Worm (Caenorhabditis elegans) whole organism, early embryonic: ENCODE results near the gene appg-2.

Experiments used
- B0310.2 ChIP-seq: sonication (generic microtip); optimal IDR thresholded peaks from 2 replicates; lab custom pipeline; 2016; ENCODE audit warnings: mild to moderate bottlenecking, missing genetic modification characterization, missing compliant biosample characterization
- F13C5.2 ChIP-seq: sonication (generic microtip); optimal IDR thresholded peaks from 2 replicates; lab custom pipeline; 2017; ENCODE audit warnings: mild to moderate bottlenecking, missing genetic modification characterization, inconsistent platforms, missing compliant biosample characterization
- aly-1 ChIP-seq: sonication (generic microtip); optimal IDR thresholded peaks from 2 replicates; lab custom pipeline; 2016; ENCODE audit warnings: missing genetic modification characterization, missing compliant biosample characterization
- ama-1 ChIP-seq: fragments of 150-350 bp; optimal IDR thresholded peaks from 2 replicates; lab custom pipeline; 2014
- ceh-13 ChIP-seq: fragments of 200-800 bp; sonication (Bioruptor generic); optimal IDR thresholded peaks from 2 replicates; lab custom pipeline; 2018; ENCODE audit warnings: mild to moderate bottlenecking, missing genetic modification characterization, missing compliant biosample characterization
- ets-7 ChIP-seq: sonication (generic microtip); optimal IDR thresholded peaks from 2 replicates; lab custom pipeline; 2016; ENCODE audit warnings: missing genotype, missing genetic modification characterization, missing compliant biosample characterization
- flt-1 ChIP-seq: fragments of 200-800 bp; sonication (Bioruptor generic); IDR thresholded peaks from 2 replicates; pipeline ENCODE4 v1.3.6; 2022; ENCODE audit warnings: missing genetic modification characterization, missing compliant biosample characterization
- hmg-4 ChIP-seq: fragments of 200-800 bp; sonication (Bioruptor generic); optimal IDR thresholded peaks from 2 replicates; lab custom pipeline; 2018; ENCODE audit warnings: mild to moderate bottlenecking, missing genetic modification characterization, missing compliant biosample characterization
- hnd-1 ChIP-seq: sonication (generic microtip); optimal IDR thresholded peaks from 2 replicates; lab custom pipeline; 2016; ENCODE audit warnings: missing genetic modification characterization, missing compliant biosample characterization
- pes-1 ChIP-seq: fragments of 200-800 bp; sonication (Bioruptor generic); IDR thresholded peaks from 2 replicates; pipeline ENCODE4 v1.3.6; 2022; ENCODE audit warnings: missing genetic modification reagents, missing genetic modification characterization, missing compliant biosample characterization
- scrt-1 ChIP-seq: fragments of 200-800 bp; sonication (Bioruptor generic); IDR thresholded peaks from 2 replicates; pipeline ENCODE4 v1.3.6; 2022; ENCODE audit warnings: missing genetic modification characterization, missing compliant biosample characterization
- sea-1 ChIP-seq: fragments of 200-800 bp; sonication (Bioruptor generic); conservative IDR thresholded peaks from 2 replicates; pipeline ENCODE4 v1.3.6; 2022; ENCODE audit warnings: missing genetic modification characterization, missing compliant biosample characterization
- tbx-11 ChIP-seq: fragments of 200-800 bp; sonication (Bioruptor generic); IDR thresholded peaks from 2 replicates; pipeline ENCODE4 v1.3.6; 2022; ENCODE audit warnings: missing genetic modification characterization, missing compliant biosample characterization
- tbx-37 ChIP-seq: fragments of 200-800 bp; sonication (Bioruptor generic); conservative IDR thresholded peaks from 2 replicates; pipeline ENCODE4 v1.3.6; 2022; ENCODE audit warnings: missing genetic modification reagents, missing genetic modification characterization, missing compliant biosample characterization

DNA sequence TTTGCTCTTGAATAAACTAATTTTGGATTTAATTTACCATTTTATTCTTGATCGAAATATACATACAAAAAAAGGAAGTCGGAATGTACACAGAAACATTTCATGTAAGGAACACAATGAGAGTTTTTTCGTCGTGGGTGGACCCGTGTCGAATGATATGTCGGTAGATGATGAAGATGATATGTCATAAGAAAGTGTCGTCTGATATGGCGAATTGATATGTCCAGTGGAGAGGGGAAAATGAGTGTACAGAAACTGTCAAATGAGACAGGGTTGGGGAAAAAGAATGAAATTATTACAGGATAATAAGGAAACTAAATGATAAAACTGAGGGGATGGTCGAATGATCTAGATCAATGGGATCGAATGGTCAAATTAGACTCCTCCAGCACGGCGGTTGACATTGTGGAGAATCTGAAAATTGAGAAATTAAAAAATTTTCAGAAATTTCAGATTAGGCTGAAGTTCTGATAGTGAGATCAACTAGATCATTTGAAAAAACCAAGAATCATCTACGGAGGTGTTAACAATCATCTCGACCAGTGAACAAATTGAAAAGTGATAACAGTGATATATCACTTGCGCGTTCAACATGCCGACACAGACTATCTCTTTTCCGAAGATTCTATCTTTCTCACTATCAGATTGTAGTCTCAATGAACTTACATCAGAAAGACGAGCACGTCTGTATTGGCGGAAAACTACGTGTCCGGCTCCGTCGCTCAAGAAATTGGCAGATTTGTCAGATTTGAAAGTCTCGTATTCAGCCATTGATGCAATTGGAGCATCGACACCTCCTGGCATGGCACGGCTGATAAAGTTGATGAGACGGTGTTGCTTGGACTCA, 19.4 kb downstream of the appg-2 start:
- TF ChIP-seq hmg-4 (GFP tag; lab: Kevin White, UChicago) (no peak), ama-1 (lab: Kevin White, UChicago) (no peak), flt-1 (GFP tag; lab: Robert Waterston, UW) (no peak), aly-1 (tag; lab: Kevin White, UChicago) (no peak), hnd-1 (tag; lab: Kevin White, UChicago) (no peak), F13C5.2 (no peak), pes-1 (GFP tag; lab: Robert Waterston, UW) (no peak), B0310.2 (tag; lab: Kevin White, UChicago) (no peak), scrt-1 (GFP tag; lab: Robert Waterston, UW) (no peak), ceh-13 (GFP tag; lab: Kevin White, UChicago) (no peak), tbx-11 (GFP tag; lab: Robert Waterston, UW) (no peak), sea-1 (no peak), tbx-37 (no peak), ets-7 (tag; lab: Kevin White, UChicago) (no peak)
